Worm (Caenorhabditis elegans): Measurements from ENCODE around the gene vps-35.

vps-35 gene

ce11 chrII:5945818-5946217 lies 38.2 kb downstream of the vps-35 start:
- no peak for TF ChIP-seq nhr-77 (tag; optimal IDR thresholded peaks at IDR 0.05)
- no peak for TF ChIP-seq lsy-12 (tag; optimal IDR thresholded peaks at IDR 0.05)
- no peak for TF ChIP-seq nhr-237 (tag; optimal IDR thresholded peaks at IDR 0.05)
- no peak for TF ChIP-seq hmg-11 (tag; optimal IDR thresholded peaks at IDR 0.05)
- no peak for TF ChIP-seq ama-1 (optimal IDR thresholded peaks at IDR 0.05)
- no peak for TF ChIP-seq sea-2 (GFP tag; optimal IDR thresholded peaks at IDR 0.05)
- no peak for TF ChIP-seq aly-2 (tag; optimal IDR thresholded peaks at IDR 0.05)
- TF ChIP-seq nhr-12 (tag; optimal IDR thresholded peaks at IDR 0.05), result no peak
- no peak for TF ChIP-seq lin-15B (tag; optimal IDR thresholded peaks at IDR 0.05)
- no peak for TF ChIP-seq jun-1 (tag; optimal IDR thresholded peaks at IDR 0.05)
- TF ChIP-seq nhr-11 (tag; optimal IDR thresholded peaks at IDR 0.05), result no peak
- no peak for TF ChIP-seq tbx-2 (tag; optimal IDR thresholded peaks at IDR 0.05)
- no peak for TF ChIP-seq nhr-67 (tag; optimal IDR thresholded peaks at IDR 0.05)
- no peak for TF ChIP-seq ZK546.5 (tag; optimal IDR thresholded peaks at IDR 0.05)
- no peak for TF ChIP-seq ceh-28 (tag; optimal IDR thresholded peaks at IDR 0.05)
- no peak for TF ChIP-seq mml-1 (tag; optimal IDR thresholded peaks at IDR 0.05)
- TF ChIP-seq snpc-4 (tag; optimal IDR thresholded peaks at IDR 0.05), result no peak
- no peak for TF ChIP-seq fos-1 (tag; optimal IDR thresholded peaks at IDR 0.05)

- TF ChIP-seq elt-1 (tag; optimal IDR thresholded peaks at IDR 0.05) (no peak), fkh-10 (GFP tag; optimal IDR thresholded peaks at IDR 0.05) (peak; percentile 59)
Observed at ce11 chrII:5946438-5946837, 38.8 kb downstream of the vps-35 start.

ce11 chrII:5948681-5949080 lies 41.1 kb downstream of the vps-35 start:
- TF ChIP-seq lin-39 (tag; optimal IDR thresholded peaks at IDR 0.05), result peak; percentile 54
- TF ChIP-seq egl-5 (tag; optimal IDR thresholded peaks at IDR 0.05), result peak; percentile 35
- TF ChIP-seq hmg-11 (tag; optimal IDR thresholded peaks at IDR 0.05), result peak; percentile 40
- peak; percentile 25 for TF ChIP-seq nhr-11 (tag; optimal IDR thresholded peaks at IDR 0.05)
- TF ChIP-seq ama-1 (optimal IDR thresholded peaks at IDR 0.05), result no peak
- TF ChIP-seq nhr-28 (tag; optimal IDR thresholded peaks at IDR 0.05), result no peak
- peak; percentile 42 for TF ChIP-seq nfya-1 (tag; optimal IDR thresholded peaks at IDR 0.05; ENCODE audit: insufficient read depth)
- TF ChIP-seq fkh-10 (GFP tag; optimal IDR thresholded peaks at IDR 0.05), result peak; percentile 72

- TF ChIP-seq fkh-10 (GFP tag; optimal IDR thresholded peaks at IDR 0.05), result peak; percentile 5
- TF ChIP-seq egl-27 (tag; optimal IDR thresholded peaks at IDR 0.05), result no peak
Observed at ce11 chrII:5950657-5951056, 43.0 kb downstream of the vps-35 start.

ce11 chrII:5951745-5952144 lies 44.1 kb downstream of the vps-35 start:
- TF ChIP-seq nhr-28 (tag; optimal IDR thresholded peaks at IDR 0.05), result no peak
- no peak for TF ChIP-seq nhr-11 (tag; optimal IDR thresholded peaks at IDR 0.05)
- no peak for TF ChIP-seq nhr-12 (tag; optimal IDR thresholded peaks at IDR 0.05)
- TF ChIP-seq snpc-4 (tag; optimal IDR thresholded peaks at IDR 0.05), result no peak
- no peak for TF ChIP-seq elt-2 (tag; optimal IDR thresholded peaks at IDR 0.05)
- TF ChIP-seq fos-1 (tag; optimal IDR thresholded peaks at IDR 0.05), result no peak
- TF ChIP-seq lin-15B (tag; optimal IDR thresholded peaks at IDR 0.05), result no peak
- TF ChIP-seq nhr-77 (tag; optimal IDR thresholded peaks at IDR 0.05), result no peak
- TF ChIP-seq nhr-237 (tag; optimal IDR thresholded peaks at IDR 0.05), result no peak
- TF ChIP-seq hmg-11 (tag; optimal IDR thresholded peaks at IDR 0.05), result no peak
- TF ChIP-seq jun-1 (tag; optimal IDR thresholded peaks at IDR 0.05), result no peak
- TF ChIP-seq ama-1 (optimal IDR thresholded peaks at IDR 0.05), result no peak
- no peak for TF ChIP-seq mdl-1 (tag; optimal IDR thresholded peaks at IDR 0.05)
- no peak for TF ChIP-seq ztf-11 (tag; optimal IDR thresholded peaks at IDR 0.05)
- no peak for TF ChIP-seq R02D3.7 (tag; optimal IDR thresholded peaks at IDR 0.05)

- TF ChIP-seq nhr-12 (tag; optimal IDR thresholded peaks at IDR 0.05) (no peak), nhr-23 (tag; optimal IDR thresholded peaks at IDR 0.05) (no peak), nfya-1 (tag; optimal IDR thresholded peaks at IDR 0.05; ENCODE audit: insufficient read depth) (peak; percentile 35), nhr-25 (tag; optimal IDR thresholded peaks at IDR 0.05) (no peak), mml-1 (tag; optimal IDR thresholded peaks at IDR 0.05) (no peak), jun-1 (tag; optimal IDR thresholded peaks at IDR 0.05) (no peak), lin-39 (tag; optimal IDR thresholded peaks at IDR 0.05) (peak; percentile 54)
Observed at ce11 chrII:5952214-5952613, 44.6 kb downstream of the vps-35 start.

Measured in whole organism, L3 larva.